Fruit fly (Drosophila melanogaster) whole organism, embryonic: ENCODE measurements around the gene CG18749.
A peak's percentile ranks its signal among the peaks of the same experiment; 100 is the strongest.

Experiments used
- Bgb ChIP-seq: fragments of 200-800 bp; sonication (Bioruptor generic); IDR thresholded peaks from 2 replicates; pipeline ENCODE4 v1.3.6; 2022; ENCODE audit warnings: missing biosample characterization, missing genetic modification characterization; ENCODE audit not compliant: partially characterized antibody
- CG10321 ChIP-seq: fragments of 200-800 bp; sonication (Bioruptor generic); IDR thresholded peaks from 2 replicates; pipeline ENCODE4 v1.3.6; 2022; ENCODE audit warnings: missing biosample characterization, missing genetic modification characterization
- CG10462 ChIP-seq: fragments of 200-800 bp; sonication (Bioruptor generic); optimal IDR thresholded peaks from 2 replicates; lab custom pipeline; 2016; ENCODE audit warnings: missing biosample characterization, missing genetic modification characterization
- CG10565 ChIP-seq: fragments of 200-800 bp; sonication (Bioruptor generic); optimal IDR thresholded peaks from 3 replicates; lab custom pipeline; 2016; ENCODE audit warnings: missing biosample characterization, mild to moderate bottlenecking, missing genetic modification characterization
- CG13123 ChIP-seq: fragments of 200-800 bp; sonication (Bioruptor generic); optimal IDR thresholded peaks from 2 replicates; lab custom pipeline; 2016; ENCODE audit warnings: missing biosample characterization, missing genetic modification characterization
- CG14710 ChIP-seq: fragments of 200-800 bp; sonication (Bioruptor generic); optimal IDR thresholded peaks from 3 replicates; lab custom pipeline; 2019; ENCODE audit warnings: missing biosample characterization, mild to moderate bottlenecking, missing genetic modification characterization, moderate library complexity
- CG16815 ChIP-seq: fragments of 200-800 bp; sonication (Bioruptor generic); optimal IDR thresholded peaks from 3 replicates; lab custom pipeline; 2017; ENCODE audit warnings: missing biosample characterization, mild to moderate bottlenecking, missing genetic modification characterization
- CG2199 ChIP-seq: fragments of 200-800 bp; sonication (Bioruptor generic); IDR thresholded peaks from 3 replicates; pipeline ENCODE4 v1.3.6; 2022; ENCODE audit warnings: missing biosample characterization, missing genetic modification characterization
- CG30020 ChIP-seq: fragments of 200-800 bp; optimal IDR thresholded peaks from 2 replicates; lab custom pipeline; 2019; ENCODE audit warnings: missing biosample characterization, mild to moderate bottlenecking, missing genetic modification characterization, moderate library complexity
- CG32767 ChIP-seq: fragments of 200-800 bp; sonication (Bioruptor generic); IDR thresholded peaks from 2 replicates; pipeline ENCODE4 v1.3.6; 2022; ENCODE audit warnings: missing biosample characterization, missing genetic modification characterization
- CG34376 ChIP-seq: fragments of 200-800 bp; sonication (Bioruptor generic); optimal IDR thresholded peaks from 2 replicates; lab custom pipeline; 2018; ENCODE audit warnings: missing biosample characterization, mild to moderate bottlenecking, missing genetic modification characterization
- CG3726 ChIP-seq: fragments of 200-800 bp; sonication (Bioruptor generic); IDR thresholded peaks from 3 replicates; pipeline ENCODE4, ENCODE4 v1.3.6; 2022; ENCODE audit warnings: missing biosample characterization, missing genetic modification characterization
- CG4328 ChIP-seq: fragments of 200-800 bp; sonication (Bioruptor generic); optimal IDR thresholded peaks from 3 replicates; lab custom pipeline; 2017; ENCODE audit warnings: missing biosample characterization, missing genetic modification reagents, missing genetic modification characterization
- CG6175 ChIP-seq: fragments of 200-800 bp; sonication (Bioruptor generic); IDR thresholded peaks from 3 replicates; pipeline ENCODE4 v1.3.6; 2022; ENCODE audit warnings: missing biosample characterization, missing genetic modification characterization
- CG7357 ChIP-seq: fragments of 200-800 bp; sonication (Bioruptor generic); IDR thresholded peaks from 3 replicates; pipeline ENCODE4 v1.3.6; 2022; ENCODE audit warnings: missing biosample characterization, missing genetic modification characterization
- CG8089 ChIP-seq: fragments of 200-800 bp; sonication (Bioruptor generic); optimal IDR thresholded peaks from 3 replicates; lab custom pipeline; 2016; ENCODE audit warnings: missing biosample characterization, missing genetic modification characterization
- CG9932 ChIP-seq: fragments of 200-800 bp; sonication (Bioruptor generic); IDR thresholded peaks from 2 replicates; pipeline ENCODE4 v1.3.6; 2022; ENCODE audit warnings: missing biosample characterization, missing genetic modification characterization
- CTCF ChIP-seq: fragments of 200-800 bp; sonication (Bioruptor generic); optimal IDR thresholded peaks from 2 replicates; lab custom pipeline; 2017; ENCODE audit warnings: missing biosample characterization, mild to moderate bottlenecking, missing genetic modification characterization, moderate library complexity
- Drgx ChIP-seq: fragments of 200-800 bp; sonication (Bioruptor generic); IDR thresholded peaks from 2 replicates; pipeline ENCODE4 v1.3.6; 2022; ENCODE audit warnings: missing biosample characterization, missing genetic modification characterization
- GATAe ChIP-seq: fragments of 200-800 bp; sonication (Bioruptor generic); conservative IDR thresholded peaks from 2 replicates; pipeline ENCODE4 v1.3.6; 2022; ENCODE audit warnings: missing biosample characterization, missing genetic modification characterization
- HLH4C ChIP-seq: fragments of 200-800 bp; sonication (Bioruptor generic); IDR thresholded peaks from 3 replicates; pipeline ENCODE4 v1.3.6; 2022; ENCODE audit warnings: missing biosample characterization, missing genetic modification characterization; ENCODE audit not compliant: partially characterized antibody
- Hr3 ChIP-seq: fragments of 200-800 bp; sonication (Bioruptor generic); optimal IDR thresholded peaks from 3 replicates; lab custom pipeline; 2016; ENCODE audit warnings: missing biosample characterization, missing genetic modification characterization
- Lim3 ChIP-seq: fragments of 200-800 bp; sonication (Bioruptor generic); IDR thresholded peaks from 2 replicates; pipeline ENCODE4 v1.3.6; 2022; ENCODE audit warnings: missing biosample characterization, missing genetic modification characterization
- Med ChIP-seq: fragments of 200-800 bp; sonication (Bioruptor generic); peaks from one replicate; lab custom pipeline; 2016; ENCODE audit warnings: missing biosample characterization, missing genetic modification characterization, mild to moderate bottlenecking, inconsistent platforms, moderate library complexity
- Sry-β ChIP-seq: fragments of 200-800 bp; sonication (Bioruptor generic); optimal IDR thresholded peaks from 2 replicates; lab custom pipeline; 2018; ENCODE audit warnings: missing biosample characterization, mild to moderate bottlenecking, missing genetic modification characterization, moderate library complexity
- bigmax ChIP-seq: fragments of 200-800 bp; sonication (Bioruptor generic); optimal IDR thresholded peaks from 2 replicates; lab custom pipeline; 2018; ENCODE audit warnings: missing biosample characterization, mild to moderate bottlenecking, missing genetic modification characterization
- caup ChIP-seq: fragments of 200-800 bp; sonication (Bioruptor generic); optimal IDR thresholded peaks from 3 replicates; lab custom pipeline; 2017; ENCODE audit warnings: missing biosample characterization, mild to moderate bottlenecking, missing genetic modification characterization, moderate library complexity; ENCODE audit not compliant: severe bottlenecking
- chm ChIP-seq: fragments of 200-800 bp; sonication (Bioruptor generic); IDR thresholded peaks from 2 replicates; pipeline ENCODE4 v1.3.6; 2022; ENCODE audit warnings: missing biosample characterization, missing genetic modification characterization
- ci ChIP-seq: fragments of 200-800 bp; sonication (Bioruptor generic); IDR thresholded peaks from 3 replicates; pipeline ENCODE4 v1.3.6; 2022; ENCODE audit warnings: missing biosample characterization, missing genetic modification characterization
- crc ChIP-seq: fragments of 200-800 bp; sonication (Bioruptor generic); optimal IDR thresholded peaks from 2 replicates; lab custom pipeline; 2016; ENCODE audit warnings: missing biosample characterization, missing genetic modification characterization
- dm ChIP-seq: fragments of 200-800 bp; sonication (Bioruptor generic); optimal IDR thresholded peaks from 3 replicates; lab custom pipeline; 2016; ENCODE audit warnings: missing biosample characterization, missing genetic modification characterization
- fd3F ChIP-seq: fragments of 200-800 bp; sonication (Bioruptor generic); optimal IDR thresholded peaks from 2 replicates; lab custom pipeline; 2018; ENCODE audit warnings: missing biosample characterization, mild to moderate bottlenecking, missing genetic modification characterization, moderate library complexity
- gcm ChIP-seq: fragments of 200-800 bp; sonication (Bioruptor generic); optimal IDR thresholded peaks from 2 replicates; lab custom pipeline; 2019; ENCODE audit warnings: missing biosample characterization, mild to moderate bottlenecking, missing genetic modification characterization, moderate library complexity
- grn ChIP-seq: fragments of 200-800 bp; sonication (Bioruptor generic); optimal IDR thresholded peaks from 3 replicates; lab custom pipeline; 2017; ENCODE audit warnings: missing biosample characterization, missing genetic modification characterization
- jumu ChIP-seq: fragments of 200-800 bp; sonication (Bioruptor generic); optimal IDR thresholded peaks from 3 replicates; lab custom pipeline; 2016; ENCODE audit warnings: missing biosample characterization, missing genetic modification characterization
- klu ChIP-seq: fragments of 200-800 bp; sonication (Bioruptor generic); IDR thresholded peaks from 2 replicates; pipeline ENCODE4 v1.3.6; 2022; ENCODE audit warnings: missing biosample characterization, missing genetic modification characterization
- lab ChIP-seq: fragments of 200-800 bp; sonication (Bioruptor generic); optimal IDR thresholded peaks from 3 replicates; lab custom pipeline; 2017; ENCODE audit warnings: missing biosample characterization, missing genetic modification characterization, mild to moderate bottlenecking, moderate library complexity, missing genetic modification reagents
- luna ChIP-seq: fragments of 200-800 bp; sonication (Bioruptor generic); optimal IDR thresholded peaks from 2 replicates; lab custom pipeline; 2016; ENCODE audit warnings: missing biosample characterization, missing genetic modification characterization
- nmo ChIP-seq: fragments of 200-800 bp; sonication (Bioruptor generic); optimal IDR thresholded peaks from 2 replicates; lab custom pipeline; 2018; ENCODE audit warnings: missing biosample characterization, mild to moderate bottlenecking, missing genetic modification characterization, moderate library complexity
- otp ChIP-seq: fragments of 200-800 bp; sonication (Bioruptor generic); IDR thresholded peaks from 3 replicates; pipeline ENCODE4, ENCODE4 v1.3.6; 2022; ENCODE audit warnings: missing biosample characterization, missing genetic modification characterization
- sd ChIP-seq: fragments of 200-800 bp; sonication (Bioruptor generic); optimal IDR thresholded peaks from 3 replicates; lab custom pipeline; 2018; ENCODE audit warnings: missing biosample characterization, mild to moderate bottlenecking, missing genetic modification characterization, moderate library complexity
- sens ChIP-seq: fragments of 200-800 bp; sonication (Bioruptor generic); peaks from one replicate; lab custom pipeline; 2016; ENCODE audit warnings: missing biosample characterization, missing genetic modification characterization
- sens-2 ChIP-seq: fragments of 200-800 bp; sonication (Bioruptor generic); IDR thresholded peaks from 2 replicates; pipeline ENCODE4 v1.3.6; 2022; ENCODE audit warnings: missing biosample characterization, missing genetic modification characterization
- sqz ChIP-seq: fragments of 200-800 bp; sonication (Bioruptor generic); optimal IDR thresholded peaks from 3 replicates; lab custom pipeline; 2018; ENCODE audit warnings: missing biosample characterization, mild to moderate bottlenecking, missing genetic modification characterization
- trem ChIP-seq: fragments of 200-800 bp; optimal IDR thresholded peaks from 3 replicates; lab custom pipeline; 2019; ENCODE audit warnings: missing biosample characterization, mild to moderate bottlenecking, missing genetic modification characterization, moderate library complexity
- unpg ChIP-seq: fragments of 200-800 bp; sonication (Bioruptor generic); optimal IDR thresholded peaks from 3 replicates; lab custom pipeline; 2018; ENCODE audit warnings: missing biosample characterization, mild to moderate bottlenecking, missing genetic modification characterization, moderate library complexity
- vnd ChIP-seq: fragments of 200-800 bp; sonication (Bioruptor generic); IDR thresholded peaks from 3 replicates; pipeline ENCODE4 v1.3.6; 2022; ENCODE audit warnings: missing biosample characterization, missing genetic modification characterization; ENCODE audit not compliant: partially characterized antibody

CG18749 gene

dm6 chr3R:8206628-8207275 is 37.1 kb upstream of the CG18749 start (continued):
- peak; percentile 32 for TF ChIP-seq CG14710 (tag; lab: Kevin White, UChicago)
- no peak for TF ChIP-seq CTCF (GFP tag; lab: Kevin White, UChicago)
- TF ChIP-seq nmo (GFP tag; lab: Kevin White, UChicago) = peak; percentile 74
- no peak for TF ChIP-seq CG3726 (GFP tag; lab: Robert Waterston, UW)
- TF ChIP-seq CG16815 (GFP tag; lab: Kevin White, UChicago) = peak; percentile 26
- no peak for TF ChIP-seq CG10565
- no peak for TF ChIP-seq otp (GFP tag; lab: Robert Waterston, UW)
- peak; percentile 100 for TF ChIP-seq grn
- no peak for TF ChIP-seq CG34376 (GFP tag; lab: Kevin White, UChicago)
- TF ChIP-seq Hr3 (GFP tag; lab: Kevin White, UChicago) = peak; percentile 30
- TF ChIP-seq CG9932 (GFP tag; lab: Robert Waterston, UW) = peak; percentile 42
- TF ChIP-seq CG10462 = no peak
- no peak for TF ChIP-seq CG30020
- peak; percentile 74 for TF ChIP-seq GATAe (GFP tag; lab: Robert Waterston, UW)
- TF ChIP-seq luna = no peak
- TF ChIP-seq Drgx (GFP tag; lab: Robert Waterston, UW) = no peak
- no peak for TF ChIP-seq CG7357 (GFP tag; lab: Robert Waterston, UW)
- TF ChIP-seq unpg (GFP tag; lab: Kevin White, UChicago) = peak; percentile 60

- TF ChIP-seq crc (GFP tag; lab: Kevin White, UChicago) (no peak), sqz (GFP tag; lab: Kevin White, UChicago) (peak; percentile 38), caup (GFP tag; lab: Kevin White, UChicago) (no peak), Sry-β (GFP tag; lab: Kevin White, UChicago) (no peak), nmo (GFP tag; lab: Kevin White, UChicago) (no peak), jumu (GFP tag; lab: Kevin White, UChicago) (no peak), Bgb (GFP tag; lab: Robert Waterston, UW) (no peak), bigmax (GFP tag; lab: Kevin White, UChicago) (no peak), dm (GFP tag; lab: Kevin White, UChicago) (no peak), lab (GFP tag; lab: Kevin White, UChicago) (no peak), CG32767 (0 out of 2 replicates have a peak, but pooled peaks have one; percentile 1), sens (GFP tag; lab: Kevin White, UChicago) (peak; percentile 37), fd3F (no peak), klu (0 out of 2 replicates have a peak, but pooled peaks have one; percentile 1), CG13123 (GFP tag; lab: Kevin White, UChicago) (no peak), Lim3 (GFP tag; lab: Robert Waterston, UW) (peak; percentile 60; the same call in 1 of the 2 replicates), CG10321 (GFP tag; lab: Robert Waterston, UW) (peak; percentile 41; the same call in 1 of the 2 replicates), CG8089 (GFP tag; lab: Kevin White, UChicago) (no peak), sens-2 (GFP tag; lab: Robert Waterston, UW) (peak; percentile 91), grn (peak; percentile 99), HLH4C (GFP tag; lab: Robert Waterston, UW) (no peak), CG3726 (GFP tag; lab: Robert Waterston, UW) (no peak)
These were observed 36.6 kb upstream of the CG18749 start for dm6 chr3R:8207276-8207654.

DNA sequence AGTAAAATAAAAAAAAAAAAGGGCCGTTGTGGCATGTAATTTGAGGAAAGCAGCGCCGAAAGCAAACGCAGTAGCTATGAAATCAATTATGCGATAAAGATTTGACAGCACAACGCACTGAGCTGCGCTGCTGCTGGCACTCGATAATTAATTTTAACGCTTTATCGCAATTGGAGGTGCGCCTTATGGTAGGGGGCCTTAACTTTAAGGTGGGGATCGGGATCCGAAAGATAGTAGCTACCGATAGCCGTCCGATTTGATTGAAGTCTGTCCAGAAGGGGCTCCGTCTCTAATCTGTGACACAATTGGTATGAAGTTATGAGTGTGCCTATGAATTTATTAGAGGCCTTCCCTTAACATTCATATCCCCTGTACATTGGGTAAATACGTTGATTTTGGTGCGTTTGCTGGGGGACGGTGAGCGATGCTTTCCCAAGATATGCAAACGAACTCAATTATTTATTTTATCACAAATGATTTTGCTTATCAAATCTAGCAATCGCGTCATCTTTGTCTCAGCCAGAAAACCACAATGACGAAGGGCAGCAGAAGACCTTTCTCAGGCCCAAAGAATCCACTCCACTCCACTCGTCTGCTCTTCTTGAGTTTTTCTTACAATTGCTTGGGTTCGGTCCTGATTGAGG is 35.4 kb upstream of the CG18749 start:
- TF ChIP-seq gcm (GFP tag; lab: Kevin White, UChicago) = no peak
- TF ChIP-seq CG2199 = 0 out of 3 replicates have a peak, but pooled peaks have one; percentile 17
- TF ChIP-seq GATAe (GFP tag; lab: Robert Waterston, UW) = peak; percentile 88
- no peak for TF ChIP-seq CG4328 (GFP tag; lab: Kevin White, UChicago)
- TF ChIP-seq grn = peak; percentile 100
- TF ChIP-seq Med (GFP tag; lab: Kevin White, UChicago) = peak; percentile 28
- TF ChIP-seq CG34376 (GFP tag; lab: Kevin White, UChicago) = peak; percentile 61
- no peak for TF ChIP-seq ci
- no peak for TF ChIP-seq trem (tag; lab: Kevin White, UChicago)
- TF ChIP-seq sd = peak; percentile 55
- peak; percentile 35 for TF ChIP-seq sens (GFP tag; lab: Kevin White, UChicago)
- 0 out of 3 replicates have a peak, but pooled peaks have one; percentile 25 for TF ChIP-seq vnd (GFP tag; lab: Robert Waterston, UW)
- TF ChIP-seq sqz (GFP tag; lab: Kevin White, UChicago) = peak; percentile 20
- TF ChIP-seq CG6175 = 0 out of 3 replicates have a peak, but pooled peaks have one; percentile 7
- 0 out of 2 replicates have a peak, but pooled peaks have one; percentile 21 for TF ChIP-seq chm (GFP tag; lab: Robert Waterston, UW)
